Fruit fly (Drosophila melanogaster) whole organism, embryonic: ENCODE results near the gene mtTFB2.
A peak's percentile ranks its signal among the peaks of the same experiment; 100 is the strongest.

Experiments
- CG1024 ChIP-seq: fragments of 200-800 bp; sonication (Bioruptor generic); IDR thresholded peaks from 2 replicates; pipeline ENCODE4 v1.3.6; 2022; ENCODE audit warnings: missing biosample characterization, missing genetic modification characterization
- CG10366 ChIP-seq: fragments of 200-800 bp; sonication (Bioruptor generic); IDR thresholded peaks from 2 replicates; pipeline ENCODE4 v1.3.6; 2022; ENCODE audit warnings: missing biosample characterization, missing genetic modification characterization
- CG11247 ChIP-seq: fragments of 200-800 bp; sonication (Bioruptor generic); IDR thresholded peaks from 2 replicates; pipeline ENCODE4 v1.3.6; 2022; ENCODE audit warnings: missing biosample characterization, missing genetic modification characterization
- CG12104 ChIP-seq: fragments of 200-800 bp; sonication (Bioruptor generic); optimal IDR thresholded peaks from 3 replicates; lab custom pipeline; 2016; ENCODE audit warnings: missing biosample characterization, missing genetic modification characterization
- CG12219 ChIP-seq: fragments of 200-800 bp; sonication (Bioruptor generic); optimal IDR thresholded peaks from 3 replicates; lab custom pipeline; 2018; ENCODE audit warnings: missing biosample characterization, mild to moderate bottlenecking, missing genetic modification characterization
- CG12659 ChIP-seq: fragments of 200-800 bp; sonication (Bioruptor generic); optimal IDR thresholded peaks from 3 replicates; lab custom pipeline; 2017; ENCODE audit warnings: mild to moderate bottlenecking, missing biosample characterization, missing genetic modification reagents, missing genetic modification characterization
- CG14667 ChIP-seq: fragments of 200-800 bp; sonication (Bioruptor generic); IDR thresholded peaks from 2 replicates; pipeline ENCODE4 v1.3.6; 2022; ENCODE audit warnings: missing biosample characterization, missing genetic modification characterization
- CG1529 ChIP-seq: fragments of 200-800 bp; sonication (Bioruptor generic); optimal IDR thresholded peaks from 3 replicates; lab custom pipeline; 2018; ENCODE audit warnings: missing biosample characterization, missing genetic modification characterization
- CG30431 ChIP-seq: fragments of 200-800 bp; sonication (Bioruptor generic); optimal IDR thresholded peaks from 2 replicates; lab custom pipeline; 2017; ENCODE audit warnings: missing biosample characterization, missing genetic modification characterization
- CG31441 ChIP-seq: fragments of 200-800 bp; sonication (Bioruptor generic); IDR thresholded peaks from 2 replicates; pipeline ENCODE4 v1.3.6; 2022; ENCODE audit warnings: missing biosample characterization, missing genetic modification characterization
- CG32767 ChIP-seq: fragments of 200-800 bp; sonication (Bioruptor generic); IDR thresholded peaks from 2 replicates; pipeline ENCODE4 v1.3.6; 2022; ENCODE audit warnings: missing biosample characterization, missing genetic modification characterization
- CG34422 ChIP-seq: fragments of 200-800 bp; sonication (Bioruptor generic); IDR thresholded peaks from 3 replicates; pipeline ENCODE4 v1.3.6; 2022; ENCODE audit warnings: missing biosample characterization, missing genetic modification characterization
- CG9817 ChIP-seq: fragments of 200-800 bp; sonication (Bioruptor generic); optimal IDR thresholded peaks from 2 replicates; lab custom pipeline; 2018; ENCODE audit warnings: missing biosample characterization, mild to moderate bottlenecking, missing genetic modification characterization, moderate library complexity
- CTCF ChIP-seq: fragments of 200-800 bp; sonication (Bioruptor generic); optimal IDR thresholded peaks from 2 replicates; lab custom pipeline; 2017; ENCODE audit warnings: missing biosample characterization, mild to moderate bottlenecking, missing genetic modification characterization, moderate library complexity
- Dip3 ChIP-seq: fragments of 200-800 bp; sonication (Bioruptor generic); optimal IDR thresholded peaks from 3 replicates; lab custom pipeline; 2016; ENCODE audit warnings: missing biosample characterization, missing genetic modification characterization
- ERR ChIP-seq: fragments of 200-800 bp; sonication (Bioruptor generic); optimal IDR thresholded peaks from 2 replicates; lab custom pipeline; 2016; ENCODE audit warnings: missing biosample characterization, missing genetic modification characterization
- Fer3 ChIP-seq: fragments of 200-800 bp; sonication (Bioruptor generic); optimal IDR thresholded peaks from 2 replicates; lab custom pipeline; 2018; ENCODE audit warnings: missing biosample characterization, mild to moderate bottlenecking, missing genetic modification characterization, moderate library complexity
- Gsc ChIP-seq: fragments of 200-800 bp; sonication (Bioruptor generic); IDR thresholded peaks from 2 replicates; pipeline ENCODE4 v1.3.6; 2022; ENCODE audit warnings: missing biosample characterization, missing genetic modification characterization
- HLH3B ChIP-seq: fragments of 200-800 bp; sonication (Bioruptor generic); IDR thresholded peaks from 2 replicates; pipeline ENCODE4 v1.3.6; 2022; ENCODE audit warnings: missing biosample characterization, missing genetic modification characterization
- HLHmδ ChIP-seq: fragments of 200-800 bp; sonication (Bioruptor generic); optimal IDR thresholded peaks from 2 replicates; lab custom pipeline; 2018; ENCODE audit warnings: missing biosample characterization, mild to moderate bottlenecking, missing genetic modification characterization, moderate library complexity
- Mad ChIP-seq: fragments of 200-800 bp; sonication (Bioruptor generic); optimal IDR thresholded peaks from 2 replicates; lab custom pipeline; 2016; ENCODE audit warnings: missing biosample characterization, missing genetic modification characterization
- Med ChIP-seq: fragments of 200-800 bp; sonication (Bioruptor generic); peaks from one replicate; lab custom pipeline; 2016; ENCODE audit warnings: missing biosample characterization, missing genetic modification characterization, mild to moderate bottlenecking, inconsistent platforms, moderate library complexity
- Ravus ChIP-seq: fragments of 200-800 bp; sonication (Bioruptor generic); IDR thresholded peaks from 2 replicates; pipeline ENCODE4 v1.3.6; 2022; ENCODE audit warnings: missing biosample characterization, missing genetic modification characterization
- Sry-β ChIP-seq: fragments of 200-800 bp; sonication (Bioruptor generic); optimal IDR thresholded peaks from 2 replicates; lab custom pipeline; 2018; ENCODE audit warnings: missing biosample characterization, mild to moderate bottlenecking, missing genetic modification characterization, moderate library complexity
- Trl ChIP-seq, 3 experiments: fragments of >200 bp in 2 of 3; fragments of 200-800 bp in 1 of 3; sonication (Bioruptor generic) in 1 of 3; optimal IDR thresholded peaks; 2 replicates in 1 of 3; 3 replicates in 2 of 3; lab custom pipeline; 2016 to 2017; ENCODE audit warnings: missing biosample characterization in 1 of 3, missing genetic modification characterization in 1 of 3
- al ChIP-seq: fragments of 200-800 bp; sonication (Bioruptor generic); IDR thresholded peaks from 2 replicates; pipeline ENCODE4 v1.3.6; 2022; ENCODE audit warnings: missing biosample characterization, missing genetic modification characterization
- aop ChIP-seq: fragments of 200-800 bp; sonication (Bioruptor generic); IDR thresholded peaks from 2 replicates; pipeline ENCODE4 v1.3.6; 2022; ENCODE audit warnings: missing biosample characterization, missing genetic modification characterization
- cg ChIP-seq: fragments of 200-800 bp; sonication (Bioruptor generic); optimal IDR thresholded peaks from 3 replicates; lab custom pipeline; 2019; ENCODE audit warnings: missing biosample characterization, mild to moderate bottlenecking, missing genetic modification characterization, moderate library complexity
- chinmo ChIP-seq: fragments of 200-800 bp; sonication (Bioruptor generic); IDR thresholded peaks from 4 replicates; pipeline ENCODE4 v1.3.6; 2022; ENCODE audit warnings: missing biosample characterization, missing genetic modification characterization; ENCODE audit not compliant: partially characterized antibody
- ewg ChIP-seq: fragments of 200-800 bp; sonication (Bioruptor generic); optimal IDR thresholded peaks from 3 replicates; lab custom pipeline; 2017; ENCODE audit warnings: mild to moderate bottlenecking, missing biosample characterization, missing genetic modification reagents, missing genetic modification characterization
- fru ChIP-seq: fragments of >200 bp; optimal IDR thresholded peaks from 2 replicates; lab custom pipeline; 2017
- ftz-f1 ChIP-seq: fragments of 200-800 bp; sonication (Bioruptor generic); optimal IDR thresholded peaks from 2 replicates; lab custom pipeline; 2016; ENCODE audit warnings: missing biosample characterization, missing genetic modification characterization
- gce ChIP-seq: fragments of 200-800 bp; sonication (Bioruptor generic); IDR thresholded peaks from 3 replicates; pipeline ENCODE4 v1.3.6; 2022; ENCODE audit warnings: missing biosample characterization, missing genetic modification characterization
- gro ChIP-seq: fragments of 200-800 bp; sonication (Bioruptor generic); optimal IDR thresholded peaks from 2 replicates; lab custom pipeline; 2016; ENCODE audit warnings: missing biosample characterization, missing genetic modification characterization
- lbe ChIP-seq: fragments of 200-800 bp; sonication (Bioruptor generic); optimal IDR thresholded peaks from 2 replicates; lab custom pipeline; 2016; ENCODE audit warnings: missing biosample characterization, mild to moderate bottlenecking, missing genetic modification characterization
- pfk ChIP-seq: fragments of 200-800 bp; sonication (Bioruptor generic); optimal IDR thresholded peaks from 2 replicates; lab custom pipeline; 2018; ENCODE audit warnings: missing biosample characterization, mild to moderate bottlenecking, missing genetic modification characterization, moderate library complexity
- pho ChIP-seq: fragments of 200-800 bp; sonication (Bioruptor generic); optimal IDR thresholded peaks from 2 replicates; lab custom pipeline; 2016; ENCODE audit warnings: missing biosample characterization, missing genetic modification characterization
- row ChIP-seq: fragments of 200-800 bp; sonication (Bioruptor generic); IDR thresholded peaks from 3 replicates; pipeline ENCODE4 v1.3.6; 2022; ENCODE audit warnings: missing biosample characterization, missing genetic modification characterization
- scrt ChIP-seq: fragments of 200-800 bp; sonication (Bioruptor generic); optimal IDR thresholded peaks from 2 replicates; lab custom pipeline; 2018; ENCODE audit warnings: missing biosample characterization, mild to moderate bottlenecking, missing genetic modification characterization, moderate library complexity
- sens ChIP-seq: fragments of 200-800 bp; sonication (Bioruptor generic); peaks from one replicate; lab custom pipeline; 2016; ENCODE audit warnings: missing biosample characterization, missing genetic modification characterization
- seq ChIP-seq: fragments of 200-800 bp; sonication (Bioruptor generic); IDR thresholded peaks from 2 replicates; pipeline ENCODE4 v1.3.6; 2022; ENCODE audit warnings: missing biosample characterization, missing genetic modification characterization
- sisA ChIP-seq: fragments of 200-800 bp; sonication (Bioruptor generic); IDR thresholded peaks from 2 replicates; pipeline ENCODE4 v1.3.6; 2022; ENCODE audit warnings: missing biosample characterization, missing genetic modification characterization
- tin ChIP-seq: fragments of 200-800 bp; sonication (Bioruptor generic); optimal IDR thresholded peaks from 3 replicates; lab custom pipeline; 2016; ENCODE audit warnings: missing biosample characterization, missing genetic modification characterization
- tna ChIP-seq: fragments of 200-800 bp; sonication (Bioruptor generic); IDR thresholded peaks from 2 replicates; pipeline ENCODE4 v1.3.6; 2022; ENCODE audit warnings: missing biosample characterization, missing genetic modification characterization; ENCODE audit not compliant: partially characterized antibody
- toy ChIP-seq: fragments of 200-800 bp; sonication (Bioruptor generic); IDR thresholded peaks from 2 replicates; pipeline ENCODE4 v1.3.6; 2022; ENCODE audit warnings: missing biosample characterization, missing genetic modification characterization
- ttk ChIP-seq: fragments of 200-800 bp; sonication (Bioruptor generic); IDR thresholded peaks from 2 replicates; pipeline ENCODE4 v2.1.2; 2022; ENCODE audit warnings: missing biosample characterization, missing genetic modification characterization
- twi ChIP-seq: fragments of 200-800 bp; optimal IDR thresholded peaks from 2 replicates; lab custom pipeline; 2019; ENCODE audit warnings: missing biosample characterization, mild to moderate bottlenecking, missing genetic modification characterization, moderate library complexity
- vvl ChIP-seq: fragments of 200-800 bp; sonication (Bioruptor generic); IDR thresholded peaks from 2 replicates; pipeline ENCODE4 v1.3.6; 2022; ENCODE audit warnings: missing biosample characterization, missing genetic modification characterization

The mtTFB2 gene

DNA sequence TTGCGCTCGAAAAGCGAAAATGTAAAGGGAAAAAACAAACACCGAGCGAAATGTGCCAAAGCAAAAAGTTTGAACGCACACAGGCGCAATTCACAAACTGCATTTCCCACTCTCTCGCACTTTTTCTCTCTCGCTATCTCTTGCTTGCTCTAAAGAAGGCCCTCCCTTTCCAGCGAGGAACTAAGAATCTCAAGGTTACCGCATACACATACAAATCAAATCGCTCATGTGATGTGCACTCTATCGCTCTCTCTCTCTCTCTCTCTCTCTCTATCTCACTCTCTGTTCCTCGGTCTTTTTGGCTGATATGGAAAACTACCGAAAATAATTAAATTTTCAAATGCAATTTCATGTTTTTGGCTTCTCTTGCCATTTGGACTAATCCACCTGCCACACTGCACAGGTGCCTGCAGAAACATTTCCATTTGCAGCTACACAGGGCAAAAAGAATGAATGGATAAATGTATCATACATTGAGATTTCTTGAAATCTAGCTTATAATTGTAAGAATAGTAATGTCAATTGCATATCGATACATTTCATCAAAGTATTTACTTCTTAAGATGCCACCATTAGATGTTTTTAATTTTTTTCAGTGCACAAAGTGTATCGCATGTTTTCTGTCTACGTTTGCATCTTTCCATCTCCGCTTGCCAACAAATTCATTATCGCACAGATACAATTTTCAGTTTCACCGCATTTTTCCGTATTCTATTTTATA is 34.1 kb downstream of the mtTFB2 start (continued):
- TF ChIP-seq vvl (peak; percentile 61), Ravus (GFP tag; lab: Robert Waterston, UW) (no peak), CG30431 (GFP tag; lab: Kevin White, UChicago) (no peak), toy (GFP tag; lab: Robert Waterston, UW) (no peak), CG31441 (no peak), al (GFP tag; lab: Robert Waterston, UW) (no peak), CG34422 (GFP tag; lab: Robert Waterston, UW) (peak; percentile 61; the same call in 2 of the 3 replicates), CG1024 (GFP tag; lab: Robert Waterston, UW) (no peak), Gsc (GFP tag; lab: Robert Waterston, UW) (no peak), gro (GFP tag; lab: Kevin White, UChicago) (no peak), seq (GFP tag; lab: Robert Waterston, UW) (no peak), CG12659 (no peak), tin (peak; percentile 28), CG12219 (GFP tag; lab: Kevin White, UChicago) (peak; percentile 7), CG10366 (peak; percentile 32; the same call in 1 of the 2 replicates)

DNA sequence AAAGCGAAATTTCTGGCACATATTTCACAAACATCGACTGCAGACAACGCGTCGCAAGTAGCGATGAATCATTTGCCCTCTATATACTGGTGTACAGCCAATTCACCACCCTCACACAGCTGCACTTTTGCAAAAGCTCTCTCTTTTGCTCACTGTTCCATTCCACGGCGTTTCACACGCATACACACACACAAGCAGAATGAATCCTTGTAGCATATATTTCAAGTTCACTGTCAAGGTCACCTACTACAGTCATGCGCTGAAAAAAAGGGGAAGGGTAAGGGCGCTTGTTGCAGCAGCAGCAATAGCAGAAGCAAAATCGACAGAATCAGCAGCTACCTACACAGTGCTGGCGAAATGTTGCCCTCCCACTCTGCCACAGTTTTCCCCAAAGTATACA is 35.3 kb downstream of the mtTFB2 start:
- TF ChIP-seq scrt (peak; percentile 4), CG14667 (GFP tag; lab: Robert Waterston, UW) (0 out of 2 replicates have a peak, but pooled peaks have one; percentile 6), ttk (GFP tag; lab: Robert Waterston, UW) (0 out of 2 replicates have a peak, but pooled peaks have one; percentile 20), row (GFP tag; lab: Robert Waterston, UW) (0 out of 3 replicates have a peak, but pooled peaks have one; percentile 5), Dip3 (GFP tag; lab: Kevin White, UChicago) (no peak), ERR (GFP tag; lab: Kevin White, UChicago) (peak; percentile 55), chinmo (GFP tag; lab: Robert Waterston, UW) (peak; percentile 69; the same call in 1 of the 4 replicates), aop (GFP tag; lab: Robert Waterston, UW) (no peak), ewg (GFP tag; lab: Kevin White, UChicago) (peak; percentile 81), cg (GFP tag; lab: Kevin White, UChicago) (peak; percentile 55), pfk (GFP tag; lab: Kevin White, UChicago) (peak; percentile 86), Fer3 (no peak), Trl (optimal IDR thresholded peaks at IDR 0.05; lab: Kevin White, UChicago) (peak; percentile 6 to 20), Trl (GFP tag; optimal IDR thresholded peaks at IDR 0.05; lab: Kevin White, UChicago) (no peak), ftz-f1 (GFP tag; lab: Kevin White, UChicago) (peak; percentile 85), CG32767 (GFP tag; lab: Robert Waterston, UW) (0 out of 2 replicates have a peak, but pooled peaks have one; percentile 33)

DNA sequence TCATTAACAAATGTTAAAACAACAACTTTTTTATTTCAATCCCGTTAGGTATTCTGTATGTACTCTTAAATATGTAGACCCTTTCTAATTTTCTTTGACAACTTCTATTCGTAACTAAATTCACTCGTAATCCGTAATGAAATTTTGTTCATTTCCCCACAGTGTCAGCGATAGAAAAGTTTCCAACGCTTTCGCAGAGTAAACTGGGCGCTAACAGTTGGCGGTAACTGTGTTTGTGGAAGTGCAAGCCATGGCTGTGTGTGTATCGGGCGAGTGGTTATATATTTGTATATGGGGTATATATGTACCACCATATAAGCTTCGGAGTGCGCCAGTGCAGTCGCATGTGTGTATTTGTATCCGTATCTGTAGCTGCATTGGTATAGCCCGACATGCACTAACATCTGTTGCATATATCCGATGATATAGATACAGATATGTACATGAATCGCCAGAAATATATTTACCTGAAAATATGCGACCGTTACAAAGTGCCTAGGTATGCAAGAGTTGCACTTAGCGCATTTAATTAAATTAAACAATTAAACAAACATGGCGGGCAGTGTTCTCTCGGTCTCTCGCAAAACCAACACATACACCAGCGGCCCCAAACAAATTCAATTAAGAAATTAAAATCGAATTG is 36.2 kb downstream of the mtTFB2 start:
- TF ChIP-seq HLH3B (GFP tag; lab: Robert Waterston, UW) (0 out of 2 replicates have a peak, but pooled peaks have one; percentile 16), CG9817 (tag; lab: Kevin White, UChicago) (no peak), CG11247 (GFP tag; lab: Robert Waterston, UW) (no peak), cg (GFP tag; lab: Kevin White, UChicago) (peak; percentile 36), fru (no peak), Sry-β (no peak), CTCF (GFP tag; lab: Kevin White, UChicago) (no peak), row (GFP tag; lab: Robert Waterston, UW) (peak; percentile 39; the same call in 1 of the 3 replicates), sisA (peak; percentile 42; the same call in 1 of the 2 replicates), CG1529 (GFP tag; lab: Kevin White, UChicago) (no peak), sens (peak; percentile 75), pho (GFP tag; lab: Kevin White, UChicago) (no peak), lbe (GFP tag; lab: Kevin White, UChicago) (no peak), tna (GFP tag; lab: Robert Waterston, UW) (no peak), HLHmδ (GFP tag; lab: Kevin White, UChicago) (no peak), gce (GFP tag; lab: Robert Waterston, UW) (no peak), twi (no peak), CG12104 (GFP tag; lab: Kevin White, UChicago) (no peak), Mad (GFP tag; lab: Kevin White, UChicago) (no peak), Med (GFP tag; lab: Kevin White, UChicago) (peak; percentile 67)
